Worm (Caenorhabditis elegans) whole organism, late embryonic: ENCODE results near the gene pges-2.

Experiments used
- C38D4.7 ChIP-seq: fragments of 200-800 bp; sonication (Bioruptor generic); optimal IDR thresholded peaks from 2 replicates; lab custom pipeline; 2018; ENCODE audit warnings: mild to moderate bottlenecking, missing genetic modification characterization, moderate library complexity, missing compliant biosample characterization
- K09A11.1 ChIP-seq: sonication (generic microtip); optimal IDR thresholded peaks from 2 replicates; lab custom pipeline; 2017; ENCODE audit warnings: antibody characterized with exemption, mild to moderate bottlenecking, missing genetic modification characterization, missing compliant biosample characterization; ENCODE audit not compliant: insufficient read depth
- ceh-18 ChIP-seq: sonication (generic microtip); optimal IDR thresholded peaks from 2 replicates; lab custom pipeline; 2016; ENCODE audit warnings: missing genetic modification characterization, missing compliant biosample characterization
- ceh-30 ChIP-seq: fragments of 150-350 bp; optimal IDR thresholded peaks from 2 replicates; lab custom pipeline; 2014; ENCODE audit warnings: missing biosample characterization, missing genetic modification characterization
- ceh-31 ChIP-seq: sonication (generic microtip); optimal IDR thresholded peaks from 2 replicates; lab custom pipeline; 2016; ENCODE audit warnings: missing genetic modification characterization, missing compliant biosample characterization
- ceh-34 ChIP-seq: sonication (generic microtip); optimal IDR thresholded peaks from 2 replicates; lab custom pipeline; 2016; ENCODE audit warnings: mild to moderate bottlenecking, missing genetic modification characterization, missing compliant biosample characterization
- ceh-45 ChIP-seq: fragments of 200-800 bp; sonication (Bioruptor generic); IDR thresholded peaks from 2 replicates; pipeline ENCODE4 v1.3.6; 2022; ENCODE audit warnings: missing genetic modification reagents, missing genetic modification characterization, missing compliant biosample characterization
- che-1 ChIP-seq: sonication (generic microtip); optimal IDR thresholded peaks from 2 replicates; lab custom pipeline; 2016; ENCODE audit warnings: mild to moderate bottlenecking, missing genetic modification characterization, missing compliant biosample characterization
- dmd-4 ChIP-seq: sonication (generic microtip); optimal IDR thresholded peaks from 2 replicates; lab custom pipeline; 2016; ENCODE audit warnings: borderline replicate concordance, missing genetic modification characterization, missing compliant biosample characterization
- dve-1 ChIP-seq: sonication (generic microtip); optimal IDR thresholded peaks from 2 replicates; lab custom pipeline; 2017; ENCODE audit warnings: antibody characterized with exemption, mild to moderate bottlenecking, missing genetic modification characterization, missing compliant biosample characterization
- eyg-1 ChIP-seq: sonication (generic microtip); optimal IDR thresholded peaks from 2 replicates; lab custom pipeline; 2016; ENCODE audit warnings: missing genotype, missing genetic modification characterization, missing compliant biosample characterization
- fax-1 ChIP-seq: sonication (generic microtip); optimal IDR thresholded peaks from 2 replicates; lab custom pipeline; 2016; ENCODE audit warnings: missing genotype, missing genetic modification characterization, missing compliant biosample characterization
- hlh-13 ChIP-seq: fragments of 200-800 bp; sonication (Bioruptor generic); optimal IDR thresholded peaks from 2 replicates; lab custom pipeline; 2018; ENCODE audit warnings: mild to moderate bottlenecking, missing genetic modification characterization, missing compliant biosample characterization
- hlh-15 ChIP-seq: sonication (generic microtip); optimal IDR thresholded peaks from 2 replicates; lab custom pipeline; 2016; ENCODE audit warnings: missing genetic modification characterization, missing compliant biosample characterization
- madf-2 ChIP-seq: sonication (generic microtip); optimal IDR thresholded peaks from 2 replicates; lab custom pipeline; 2017; ENCODE audit warnings: missing genetic modification characterization, missing compliant biosample characterization
- mec-3 ChIP-seq: sonication (generic microtip); optimal IDR thresholded peaks from 2 replicates; lab custom pipeline; 2016; ENCODE audit warnings: borderline replicate concordance, missing genetic modification characterization, missing compliant biosample characterization
- nfya-1 ChIP-seq: sonication (generic microtip); optimal IDR thresholded peaks from 2 replicates; lab custom pipeline; 2017; ENCODE audit warnings: missing genetic modification characterization, mild to moderate bottlenecking, missing compliant biosample characterization, antibody characterized with exemption, moderate library complexity
- nhr-11 ChIP-seq: fragments of 150-350 bp; optimal IDR thresholded peaks from 2 replicates; lab custom pipeline; 2014; ENCODE audit warnings: missing biosample characterization, missing genetic modification characterization
- odd-2 ChIP-seq: sonication (generic microtip); optimal IDR thresholded peaks from 2 replicates; lab custom pipeline; 2017; ENCODE audit warnings: antibody characterized with exemption, mild to moderate bottlenecking, missing genetic modification characterization, missing compliant biosample characterization
- pag-3 ChIP-seq: sonication (generic microtip); optimal IDR thresholded peaks from 2 replicates; lab custom pipeline; 2016; ENCODE audit warnings: missing compliant biosample characterization, missing genetic modification characterization, borderline replicate concordance
- pax-1 ChIP-seq: fragments of 150-350 bp; optimal IDR thresholded peaks from 2 replicates; lab custom pipeline; 2014; ENCODE audit warnings: missing biosample characterization, missing genetic modification characterization
- pha-2 ChIP-seq: sonication (generic microtip); optimal IDR thresholded peaks from 2 replicates; lab custom pipeline; 2017; ENCODE audit warnings: mild to moderate bottlenecking, missing genetic modification characterization, missing compliant biosample characterization
- pha-4 ChIP-seq: fragments of 150-350 bp; optimal IDR thresholded peaks from 2 replicates; lab custom pipeline; 2018; ENCODE audit warnings: missing biosample characterization, missing genetic modification reagents, missing genetic modification characterization
- pqm-1 ChIP-seq: sonication (generic microtip); optimal IDR thresholded peaks from 2 replicates; lab custom pipeline; 2016; ENCODE audit warnings: missing genetic modification characterization, missing compliant biosample characterization
- ref-2 ChIP-seq: sonication (generic microtip); optimal IDR thresholded peaks from 2 replicates; lab custom pipeline; 2016; ENCODE audit warnings: missing genetic modification characterization, missing compliant biosample characterization
- rnt-1 ChIP-seq: sonication (generic microtip); optimal IDR thresholded peaks from 2 replicates; lab custom pipeline; 2016; ENCODE audit warnings: missing genetic modification characterization, missing compliant biosample characterization
- sdc-2 ChIP-seq: sonication (generic microtip); optimal IDR thresholded peaks from 2 replicates; lab custom pipeline; 2016; ENCODE audit warnings: missing genotype, missing genetic modification characterization, missing compliant biosample characterization
- tbx-7 ChIP-seq: sonication (generic microtip); optimal IDR thresholded peaks from 2 replicates; lab custom pipeline; 2016; ENCODE audit warnings: missing genotype, missing genetic modification characterization, missing compliant biosample characterization
- ttx-3 ChIP-seq: sonication (generic microtip); optimal IDR thresholded peaks from 2 replicates; lab custom pipeline; 2016; ENCODE audit warnings: missing genetic modification reagents, missing genetic modification characterization, missing compliant biosample characterization
- unc-42 ChIP-seq: sonication (generic microtip); optimal IDR thresholded peaks from 2 replicates; lab custom pipeline; 2016; ENCODE audit warnings: missing genotype, missing genetic modification characterization, missing compliant biosample characterization
- unc-55 ChIP-seq: sonication (generic microtip); optimal IDR thresholded peaks from 2 replicates; lab custom pipeline; 2017; ENCODE audit warnings: missing biosample characterization, missing genetic modification reagents, missing genetic modification characterization

The pges-2 gene

ce11 chrIV:10403193-10404058 lies 35.8 kb upstream of the pges-2 start, which contains the start of gene gpa-7 (continued):
- TF ChIP-seq nfya-1 (tag; lab: Kevin White, UChicago) (peak; percentile 86), pha-4 (tag; lab: Kevin White, UChicago) (no peak), pag-3 (no peak), ceh-34 (tag; lab: Kevin White, UChicago) (peak; percentile 82), ceh-18 (tag; lab: Kevin White, UChicago) (peak; percentile 88), sdc-2 (peak; percentile 39), pax-1 (tag; lab: Kevin White, UChicago) (no peak), fax-1 (peak; percentile 68)

DNA sequence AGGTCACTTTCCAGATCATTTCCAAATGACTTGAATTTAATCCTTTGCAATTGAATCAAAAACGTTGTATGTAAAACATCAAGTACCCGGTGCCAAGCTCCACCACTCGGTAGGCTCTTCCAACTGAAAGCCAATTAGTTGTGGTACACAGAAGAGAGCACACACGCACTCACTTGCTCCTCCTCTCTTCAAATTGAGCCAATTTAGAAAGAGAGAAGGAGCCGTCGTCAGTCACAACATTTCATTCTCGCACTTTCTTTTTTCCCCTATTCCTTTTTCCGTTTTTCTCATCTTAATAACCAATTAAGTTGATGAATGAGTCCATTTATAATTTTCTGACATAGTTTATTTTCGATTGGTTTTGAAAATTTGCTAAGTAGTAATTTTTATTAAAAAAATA lies 30.7 kb upstream of the pges-2 start:
- TF ChIP-seq dmd-4 (tag; lab: Kevin White, UChicago) (no peak), ceh-31 (peak; percentile 14), pha-2 (tag; lab: Kevin White, UChicago) (no peak), K09A11.1 (tag; lab: Kevin White, UChicago) (no peak), unc-42 (tag; lab: Kevin White, UChicago) (peak; percentile 69), che-1 (no peak), unc-55 (GFP tag; lab: Kevin White, UChicago) (no peak), pqm-1 (tag; lab: Kevin White, UChicago) (no peak), odd-2 (tag; lab: Kevin White, UChicago) (no peak), dve-1 (tag; lab: Kevin White, UChicago) (no peak), nfya-1 (tag; lab: Kevin White, UChicago) (peak; percentile 0)

- peak; percentile 80 for TF ChIP-seq unc-42 (tag; lab: Kevin White, UChicago)
- no peak for TF ChIP-seq ttx-3
- TF ChIP-seq, all 69 proteins: peak for 1
These were observed 29.2 kb upstream of the pges-2 start for ce11 chrIV:10396827-10397226.

DNA sequence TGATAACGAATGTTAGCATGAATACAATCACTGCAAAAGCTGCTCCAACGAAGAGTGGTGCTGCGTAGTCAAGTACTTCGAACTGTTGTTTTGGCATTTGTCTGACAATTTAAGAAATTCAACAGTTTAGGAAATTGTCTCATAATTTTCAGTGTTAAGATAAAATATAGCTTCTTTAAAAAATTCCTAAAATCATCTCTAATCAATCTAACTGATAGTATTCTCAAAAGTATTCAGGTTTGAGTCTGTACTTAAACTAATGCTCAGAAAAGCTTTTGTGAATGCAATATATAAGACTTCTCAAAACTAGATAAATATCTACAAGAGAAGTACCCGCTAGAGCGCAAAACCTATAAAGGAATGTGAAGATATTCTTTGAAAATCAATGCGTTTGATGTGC lies 27.3 kb upstream of the pges-2 start, which contains the start of gene R10H10.4:
Gene R10H10.4, minus strand, starts transcription at position 101 of the 400 bp plus-strand sequence.
- TF ChIP-seq dve-1 (tag; lab: Kevin White, UChicago), result no peak
- no peak for TF ChIP-seq ceh-34 (tag; lab: Kevin White, UChicago)
- no peak for TF ChIP-seq madf-2 (tag; lab: Kevin White, UChicago)
- TF ChIP-seq ceh-45 (GFP tag; lab: Robert Waterston, UW), result no peak
- no peak for TF ChIP-seq hlh-15 (tag; lab: Kevin White, UChicago)
- TF ChIP-seq mec-3, result no peak
- TF ChIP-seq eyg-1 (tag; lab: Kevin White, UChicago), result no peak
- TF ChIP-seq ceh-30, result no peak
- no peak for TF ChIP-seq pax-1 (tag; lab: Kevin White, UChicago)
- TF ChIP-seq rnt-1 (tag; lab: Kevin White, UChicago), result no peak
- no peak for TF ChIP-seq hlh-13 (GFP tag; lab: Kevin White, UChicago)
- no peak for TF ChIP-seq nhr-11 (tag; lab: Kevin White, UChicago)
- no peak for TF ChIP-seq sdc-2
- TF ChIP-seq tbx-7 (tag; lab: Kevin White, UChicago), result no peak
- no peak for TF ChIP-seq odd-2 (tag; lab: Kevin White, UChicago)
- TF ChIP-seq ceh-18 (tag; lab: Kevin White, UChicago), result no peak

- no peak for TF ChIP-seq ref-2 (tag; lab: Kevin White, UChicago)
- TF ChIP-seq C38D4.7 (GFP tag; lab: Kevin White, UChicago), result no peak
These were observed 24.2 kb upstream of the pges-2 start, which contains the start of gene spe-26 for ce11 chrIV:10391827-10392226. Gene spe-26, minus strand, starts transcription at chrIV:10391927.
